Fruit fly (Drosophila melanogaster) whole organism, embryonic: ENCODE data around the gene Syx5.

ENCODE experiments used
- B-H2 ChIP-seq: fragments of 200-800 bp; sonication (Bioruptor generic); optimal IDR thresholded peaks from 2 replicates; lab custom pipeline; 2018; ENCODE audit warnings: missing biosample characterization, mild to moderate bottlenecking, missing genetic modification characterization
- BtbVII ChIP-seq: fragments of 200-800 bp; sonication (Bioruptor generic); optimal IDR thresholded peaks from 3 replicates; lab custom pipeline; 2017; ENCODE audit warnings: missing biosample characterization, mild to moderate bottlenecking, missing genetic modification characterization
- CG10543 ChIP-seq: fragments of 200-800 bp; sonication (Bioruptor generic); optimal IDR thresholded peaks from 3 replicates; lab custom pipeline; 2017; ENCODE audit warnings: missing biosample characterization, mild to moderate bottlenecking, missing genetic modification characterization, moderate library complexity
- CG11247 ChIP-seq: fragments of 200-800 bp; sonication (Bioruptor generic); IDR thresholded peaks from 2 replicates; pipeline ENCODE4 v1.3.6; 2022; ENCODE audit warnings: missing biosample characterization, missing genetic modification characterization
- CG12155 ChIP-seq: fragments of 200-800 bp; sonication (Bioruptor generic); optimal IDR thresholded peaks from 3 replicates; lab custom pipeline; 2016; ENCODE audit warnings: missing biosample characterization, missing genetic modification characterization
- CG13296 ChIP-seq: fragments of 200-800 bp; sonication (Bioruptor generic); optimal IDR thresholded peaks from 3 replicates; lab custom pipeline; 2018; ENCODE audit warnings: missing biosample characterization, mild to moderate bottlenecking, missing genetic modification characterization
- CG14050 ChIP-seq: fragments of 200-800 bp; sonication (Bioruptor generic); IDR thresholded peaks from 3 replicates; pipeline ENCODE4 v1.3.6; 2022; ENCODE audit warnings: missing biosample characterization, missing genetic modification characterization
- CG15011 ChIP-seq: fragments of 200-800 bp; sonication (Bioruptor generic); optimal IDR thresholded peaks from 3 replicates; lab custom pipeline; 2018; ENCODE audit warnings: missing biosample characterization, mild to moderate bottlenecking, missing genetic modification characterization
- CG1647 ChIP-seq: fragments of 200-800 bp; sonication (Bioruptor generic); optimal IDR thresholded peaks from 3 replicates; lab custom pipeline; 2016; ENCODE audit warnings: missing biosample characterization, missing genetic modification characterization
- CG16863 ChIP-seq: fragments of 200-800 bp; sonication (Bioruptor generic); optimal IDR thresholded peaks from 3 replicates; lab custom pipeline; 2016; ENCODE audit warnings: missing biosample characterization, missing genetic modification characterization
- CG17186 ChIP-seq: fragments of 200-800 bp; sonication (Bioruptor generic); optimal IDR thresholded peaks from 3 replicates; lab custom pipeline; 2017; ENCODE audit warnings: missing biosample characterization, missing genetic modification reagents, missing genetic modification characterization
- CG17359 ChIP-seq: fragments of 200-800 bp; sonication (Bioruptor generic); optimal IDR thresholded peaks from 3 replicates; lab custom pipeline; 2018; ENCODE audit warnings: missing biosample characterization, mild to moderate bottlenecking, missing genetic modification characterization, moderate library complexity
- CG17829 ChIP-seq: fragments of 200-800 bp; optimal IDR thresholded peaks from 2 replicates; lab custom pipeline; 2019; ENCODE audit warnings: missing biosample characterization, mild to moderate bottlenecking, missing genetic modification characterization, moderate library complexity
- CG2129 ChIP-seq: fragments of 200-800 bp; sonication (Bioruptor generic); IDR thresholded peaks from 2 replicates; pipeline ENCODE4 v1.3.6; 2022; ENCODE audit warnings: missing biosample characterization, missing genetic modification characterization; ENCODE audit not compliant: partially characterized antibody
- CG3281 ChIP-seq: fragments of 200-800 bp; sonication (Bioruptor generic); optimal IDR thresholded peaks from 3 replicates; lab custom pipeline; 2017; ENCODE audit warnings: missing biosample characterization, mild to moderate bottlenecking, missing genetic modification characterization
- CG34224 ChIP-seq: fragments of 200-800 bp; sonication (Bioruptor generic); IDR thresholded peaks from 3 replicates; pipeline ENCODE4 v1.3.6; 2022; ENCODE audit warnings: missing biosample characterization, missing genetic modification characterization; ENCODE audit not compliant: partially characterized antibody
- CG4424 ChIP-seq: fragments of 200-800 bp; sonication (Bioruptor generic); optimal IDR thresholded peaks from 3 replicates; lab custom pipeline; 2016; ENCODE audit warnings: missing biosample characterization, missing genetic modification characterization
- CG7556 ChIP-seq: fragments of 200-800 bp; sonication (Bioruptor generic); optimal IDR thresholded peaks from 2 replicates; lab custom pipeline; 2017; ENCODE audit warnings: missing biosample characterization, mild to moderate bottlenecking, missing genetic modification characterization
- CG8281 ChIP-seq: fragments of 200-800 bp; sonication (Bioruptor generic); optimal IDR thresholded peaks from 2 replicates; lab custom pipeline; 2018; ENCODE audit warnings: missing biosample characterization, mild to moderate bottlenecking, missing genetic modification characterization, moderate library complexity
- CG9817 ChIP-seq: fragments of 200-800 bp; sonication (Bioruptor generic); optimal IDR thresholded peaks from 2 replicates; lab custom pipeline; 2018; ENCODE audit warnings: missing biosample characterization, mild to moderate bottlenecking, missing genetic modification characterization, moderate library complexity
- Dbx ChIP-seq: fragments of 200-800 bp; sonication (Bioruptor generic); IDR thresholded peaks from 3 replicates; pipeline ENCODE4 v1.3.6; 2022; ENCODE audit warnings: missing biosample characterization, missing genetic modification characterization
- Dref ChIP-seq: fragments of 200-800 bp; sonication (Bioruptor generic); IDR thresholded peaks from 2 replicates; pipeline ENCODE4 v1.3.6; 2022; ENCODE audit warnings: missing biosample characterization, missing genetic modification characterization
- Drgx ChIP-seq: fragments of 200-800 bp; sonication (Bioruptor generic); IDR thresholded peaks from 2 replicates; pipeline ENCODE4 v1.3.6; 2022; ENCODE audit warnings: missing biosample characterization, missing genetic modification characterization
- Fer2 ChIP-seq: fragments of 200-800 bp; sonication (Bioruptor generic); optimal IDR thresholded peaks from 2 replicates; lab custom pipeline; 2018; ENCODE audit warnings: missing biosample characterization, mild to moderate bottlenecking, missing genetic modification characterization, moderate library complexity
- Fer3 ChIP-seq: fragments of 200-800 bp; sonication (Bioruptor generic); optimal IDR thresholded peaks from 2 replicates; lab custom pipeline; 2018; ENCODE audit warnings: missing biosample characterization, mild to moderate bottlenecking, missing genetic modification characterization, moderate library complexity
- Hand ChIP-seq: fragments of 200-800 bp; sonication (Bioruptor generic); optimal IDR thresholded peaks from 2 replicates; lab custom pipeline; 2017; ENCODE audit warnings: mild to moderate bottlenecking, missing biosample characterization, missing genetic modification reagents, missing genetic modification characterization
- MBD-R2 ChIP-seq: fragments of 200-800 bp; sonication (Bioruptor generic); IDR thresholded peaks from 2 replicates; pipeline ENCODE4 v1.3.6; 2022; ENCODE audit warnings: missing biosample characterization, missing genetic modification characterization
- Myb ChIP-seq: fragments of 200-800 bp; sonication (Bioruptor generic); optimal IDR thresholded peaks from 2 replicates; lab custom pipeline; 2016; ENCODE audit warnings: missing biosample characterization, missing genetic modification characterization
- NK7.1 ChIP-seq: fragments of 200-800 bp; sonication (Bioruptor generic); optimal IDR thresholded peaks from 3 replicates; lab custom pipeline; 2016; ENCODE audit warnings: missing biosample characterization, missing genetic modification characterization
- Nf-YC ChIP-seq: fragments of 200-800 bp; optimal IDR thresholded peaks from 3 replicates; lab custom pipeline; 2019; ENCODE audit warnings: missing biosample characterization, mild to moderate bottlenecking, missing genetic modification characterization, moderate library complexity
- Opbp ChIP-seq: fragments of 200-800 bp; sonication (Bioruptor generic); IDR thresholded peaks from 3 replicates; pipeline ENCODE4 v1.3.6; 2022; ENCODE audit warnings: missing biosample characterization, missing genetic modification characterization; ENCODE audit not compliant: partially characterized antibody
- YL-1 ChIP-seq: fragments of 200-800 bp; sonication (Bioruptor generic); optimal IDR thresholded peaks from 3 replicates; lab custom pipeline; 2017; ENCODE audit warnings: missing biosample characterization, mild to moderate bottlenecking, missing genetic modification characterization
- bowl ChIP-seq: fragments of 200-800 bp; sonication (Bioruptor generic); IDR thresholded peaks from 2 replicates; pipeline ENCODE4 v1.3.6; 2022; ENCODE audit warnings: missing biosample characterization, missing genetic modification characterization
- cg ChIP-seq: fragments of 200-800 bp; sonication (Bioruptor generic); optimal IDR thresholded peaks from 3 replicates; lab custom pipeline; 2019; ENCODE audit warnings: missing biosample characterization, mild to moderate bottlenecking, missing genetic modification characterization, moderate library complexity
- danr ChIP-seq: fragments of 200-800 bp; sonication (Bioruptor generic); IDR thresholded peaks from 2 replicates; pipeline ENCODE4 v1.3.6; 2022; ENCODE audit warnings: missing biosample characterization, missing genetic modification characterization
- fd3F ChIP-seq: fragments of 200-800 bp; sonication (Bioruptor generic); optimal IDR thresholded peaks from 2 replicates; lab custom pipeline; 2018; ENCODE audit warnings: missing biosample characterization, mild to moderate bottlenecking, missing genetic modification characterization, moderate library complexity
- fd96Cb ChIP-seq: fragments of 200-800 bp; sonication (Bioruptor generic); optimal IDR thresholded peaks from 2 replicates; lab custom pipeline; 2018; ENCODE audit warnings: missing biosample characterization, mild to moderate bottlenecking, missing genetic modification characterization, moderate library complexity
- gcm ChIP-seq: fragments of 200-800 bp; sonication (Bioruptor generic); optimal IDR thresholded peaks from 2 replicates; lab custom pipeline; 2019; ENCODE audit warnings: missing biosample characterization, mild to moderate bottlenecking, missing genetic modification characterization, moderate library complexity
- gsb-n ChIP-seq: fragments of 200-800 bp; sonication (Bioruptor generic); optimal IDR thresholded peaks from 3 replicates; lab custom pipeline; 2018; ENCODE audit warnings: missing biosample characterization, mild to moderate bottlenecking, missing genetic modification characterization
- insv ChIP-seq, 2 experiments: fragments of 200-800 bp; sonication (Bioruptor generic); optimal IDR thresholded peaks; 3 replicates each; lab custom pipeline; 2016 to 2018; ENCODE audit warnings: missing biosample characterization in 2 of 2, missing genetic modification characterization in 2 of 2
- kay ChIP-seq: fragments of 200-800 bp; sonication (Bioruptor generic); optimal IDR thresholded peaks from 2 replicates; lab custom pipeline; 2016; ENCODE audit warnings: missing biosample characterization, missing genetic modification characterization
- nau ChIP-seq: fragments of 200-800 bp; sonication (Bioruptor generic); optimal IDR thresholded peaks from 3 replicates; lab custom pipeline; 2017; ENCODE audit warnings: missing biosample characterization, mild to moderate bottlenecking, missing genetic modification characterization, missing genetic modification reagents
- ranshi ChIP-seq: fragments of 200-800 bp; sonication (Bioruptor generic); IDR thresholded peaks from 2 replicates; pipeline ENCODE4 v1.3.6; 2022; ENCODE audit warnings: missing biosample characterization, missing genetic modification characterization
- ro ChIP-seq: fragments of 200-800 bp; sonication (Bioruptor generic); IDR thresholded peaks from 2 replicates; pipeline ENCODE4 v1.3.6; 2022; ENCODE audit warnings: missing biosample characterization, missing genetic modification characterization
- sisA ChIP-seq: fragments of 200-800 bp; sonication (Bioruptor generic); IDR thresholded peaks from 2 replicates; pipeline ENCODE4 v1.3.6; 2022; ENCODE audit warnings: missing biosample characterization, missing genetic modification characterization
- sqz ChIP-seq: fragments of 200-800 bp; sonication (Bioruptor generic); optimal IDR thresholded peaks from 3 replicates; lab custom pipeline; 2018; ENCODE audit warnings: missing biosample characterization, mild to moderate bottlenecking, missing genetic modification characterization
- stwl ChIP-seq: fragments of 200-800 bp; sonication (Bioruptor generic); optimal IDR thresholded peaks from 3 replicates; lab custom pipeline; 2018; ENCODE audit warnings: missing biosample characterization, mild to moderate bottlenecking, missing genetic modification characterization, moderate library complexity
- sug ChIP-seq: fragments of 200-800 bp; optimal IDR thresholded peaks from 2 replicates; lab custom pipeline; 2019; ENCODE audit warnings: missing biosample characterization, mild to moderate bottlenecking, missing genetic modification characterization, moderate library complexity
- vnd ChIP-seq: fragments of 200-800 bp; sonication (Bioruptor generic); IDR thresholded peaks from 3 replicates; pipeline ENCODE4 v1.3.6; 2022; ENCODE audit warnings: missing biosample characterization, missing genetic modification characterization; ENCODE audit not compliant: partially characterized antibody

Syx5 gene

dm6 chr2L:16307026-16307703, at the start of gene Syx5, which contains the start of gene CG5861 (continued):
- TF ChIP-seq CG7556 (GFP tag; lab: Kevin White, UChicago) (peak; percentile 51), CG15011 (no peak), cg (GFP tag; lab: Kevin White, UChicago) (peak; percentile 93), CG11247 (GFP tag; lab: Robert Waterston, UW) (peak; percentile 45; the same call in 1 of the 2 replicates), sisA (peak; percentile 46), fd3F (GFP tag; lab: Kevin White, UChicago) (peak; percentile 20), Nf-YC (tag; lab: Kevin White, UChicago) (peak; percentile 75), MBD-R2 (GFP tag; lab: Robert Waterston, UW) (peak; percentile 87), YL-1 (GFP tag; lab: Kevin White, UChicago) (peak; percentile 95), CG17359 (peak; percentile 93), CG14050 (GFP tag; lab: Robert Waterston, UW) (peak; percentile 17; the same call in 1 of the 3 replicates), CG8281 (tag; lab: Kevin White, UChicago) (no peak), gsb-n (tag; lab: Kevin White, UChicago) (peak; percentile 17), danr (GFP tag; lab: Robert Waterston, UW) (no peak), CG2129 (GFP tag; lab: Robert Waterston, UW) (peak; percentile 92), NK7.1 (GFP tag; lab: Kevin White, UChicago) (no peak), sug (peak; percentile 81), CG4424 (GFP tag; lab: Kevin White, UChicago) (peak; percentile 53), vnd (GFP tag; lab: Robert Waterston, UW) (peak; percentile 93), B-H2 (GFP tag; lab: Kevin White, UChicago) (peak; percentile 76), ranshi (GFP tag; lab: Robert Waterston, UW) (peak; percentile 52; the same call in 1 of the 2 replicates), CG16863 (GFP tag; lab: Kevin White, UChicago) (no peak), Dbx (peak; percentile 67; the same call in 2 of the 3 replicates), stwl (tag; lab: Kevin White, UChicago) (peak; percentile 67), Hand (GFP tag; lab: Kevin White, UChicago) (no peak), insv (GFP tag; optimal IDR thresholded peaks at IDR 0.05; lab: Kevin White, UChicago) (peak in 1 of 2 experiments; percentile 43), sqz (GFP tag; lab: Kevin White, UChicago) (peak; percentile 88), CG12155 (GFP tag; lab: Kevin White, UChicago) (peak; percentile 24), nau (GFP tag; lab: Kevin White, UChicago) (peak; percentile 53), Drgx (GFP tag; lab: Robert Waterston, UW) (no peak), CG10543 (GFP tag; lab: Kevin White, UChicago) (peak; percentile 75), CG9817 (tag; lab: Kevin White, UChicago) (peak; percentile 59), CG1647 (GFP tag; lab: Kevin White, UChicago) (no peak), BtbVII (GFP tag; lab: Kevin White, UChicago) (peak; percentile 38), gcm (peak; percentile 68), CG17186 (no peak), Myb (GFP tag; lab: Kevin White, UChicago) (no peak), Dref (GFP tag; lab: Robert Waterston, UW) (peak; percentile 75), fd96Cb (peak; percentile 26), Fer3 (tag; lab: Kevin White, UChicago) (peak; percentile 60), CG13296 (peak; percentile 63), CG3281 (GFP tag; lab: Kevin White, UChicago) (peak; percentile 61), kay (peak; percentile 23), CG17829 (peak; percentile 80), bowl (GFP tag; lab: Robert Waterston, UW) (no peak), Fer2 (tag; lab: Kevin White, UChicago) (peak; percentile 42), Opbp (peak; percentile 76; the same call in 2 of the 3 replicates), CG34224 (GFP tag; lab: Robert Waterston, UW) (peak; percentile 92), ro (GFP tag; lab: Robert Waterston, UW) (no peak)
